Worm (Caenorhabditis elegans): Measurements from ENCODE around the gene ccar-1.
A peak's percentile ranks its signal among the peaks of the same experiment; 100 is the strongest.

Gene ccar-1

ce11 chrIV:14033502-14033751 is 37.9 kb upstream of the ccar-1 start:
- 0 out of 2 replicates have a peak, but pooled peaks have one; percentile 6 for TF ChIP-seq lin-1 (GFP tag; IDR thresholded peaks at IDR 0.05)
- no peak for TF ChIP-seq saeg-2 (GFP tag; IDR thresholded peaks at IDR 0.05)
- TF ChIP-seq unc-62 (GFP tag; optimal IDR thresholded peaks at IDR 0.05 in 1 of 2) = peak in 1 of 2 experiments; percentile 100
- TF ChIP-seq unc-62 (tag; optimal IDR thresholded peaks at IDR 0.05) = no peak
- no peak for TF ChIP-seq mxl-2 (GFP tag; conservative IDR thresholded peaks at IDR 0.05)
- no peak for TF ChIP-seq dpl-1 (GFP tag; optimal IDR thresholded peaks at IDR 0.05)
- TF ChIP-seq daf-16 (GFP tag; optimal IDR thresholded peaks at IDR 0.05) = peak in 1 of 2 experiments; percentile 29
- no peak for TF ChIP-seq daf-16 (tag; optimal IDR thresholded peaks at IDR 0.05)
- TF ChIP-seq hmg-1.1 (GFP tag; IDR thresholded peaks at IDR 0.05) = peak; percentile 84
- peak; percentile 100; the same call in 1 of the 2 replicates for TF ChIP-seq set-16 (GFP tag; IDR thresholded peaks at IDR 0.05)

- peak in 1 of 2 experiments; percentile 85 for TF ChIP-seq daf-16 (GFP tag; optimal IDR thresholded peaks at IDR 0.05)
- TF ChIP-seq daf-16 (tag; optimal IDR thresholded peaks at IDR 0.05) = peak; percentile 64
- no peak for TF ChIP-seq F44E2.7 (GFP tag; IDR thresholded peaks at IDR 0.05)
- TF ChIP-seq lin-15B (tag; optimal IDR thresholded peaks at IDR 0.05) = no peak
- TF ChIP-seq nhr-41 (GFP tag; IDR thresholded peaks at IDR 0.05) = no peak; the same call in none of the 2 replicates
- no peak for TF ChIP-seq mxl-2 (GFP tag; conservative IDR thresholded peaks at IDR 0.05)
- no peak for TF ChIP-seq zfp-2 (tag; optimal IDR thresholded peaks at IDR 0.05)
- peak; percentile 89 for TF ChIP-seq nhr-6 (tag; optimal IDR thresholded peaks at IDR 0.05)
- peak; percentile 68 for TF ChIP-seq nhr-10 (tag; optimal IDR thresholded peaks at IDR 0.05)
- no peak for TF ChIP-seq ceh-62 (tag; optimal IDR thresholded peaks at IDR 0.05)
- TF ChIP-seq hlh-30 (tag; optimal IDR thresholded peaks at IDR 0.05; ENCODE audit: insufficient read depth) = peak; percentile 82
- TF ChIP-seq ztf-11 (tag; optimal IDR thresholded peaks at IDR 0.05) = no peak
- TF ChIP-seq ZK337.2 (GFP tag; IDR thresholded peaks at IDR 0.05) = peak; percentile 33; the same call in 1 of the 2 replicates
- peak; percentile 6 for TF ChIP-seq hmg-1.1 (GFP tag; IDR thresholded peaks at IDR 0.05)
- peak; percentile 63 for TF ChIP-seq zip-2 (tag; optimal IDR thresholded peaks at IDR 0.05)
- TF ChIP-seq ctbp-1 (GFP tag; IDR thresholded peaks at IDR 0.05) = peak; percentile 70; the same call in 1 of the 2 replicates
- TF ChIP-seq cey-2 (tag; optimal IDR thresholded peaks at IDR 0.05; ENCODE audit: borderline replicate concordance, insufficient read depth) = peak; percentile 76
- 0 out of 2 replicates have a peak, but pooled peaks have one; percentile 17 for TF ChIP-seq php-3 (GFP tag; IDR thresholded peaks at IDR 0.05)
- no peak for TF ChIP-seq zag-1 (tag; optimal IDR thresholded peaks at IDR 0.05)
- peak; percentile 87 for TF ChIP-seq dve-1 (tag; optimal IDR thresholded peaks at IDR 0.05; ENCODE audit: insufficient read depth)
- TF ChIP-seq nhr-48 (tag; optimal IDR thresholded peaks at IDR 0.05) = peak; percentile 70
- TF ChIP-seq saeg-2 (GFP tag; IDR thresholded peaks at IDR 0.05) = 0 out of 2 replicates have a peak, but pooled peaks have one; percentile 85
- TF ChIP-seq mxl-3 (GFP tag; optimal IDR thresholded peaks at IDR 0.05) = peak; percentile 90
- peak; percentile 94 for TF ChIP-seq T26A8.4 (GFP tag; IDR thresholded peaks at IDR 0.05)
- TF ChIP-seq dmd-8 (GFP tag; IDR thresholded peaks at IDR 0.05) = peak; percentile 35; the same call in 1 of the 2 replicates
- peak in 1 of 2 experiments; percentile 48 for TF ChIP-seq unc-62 (GFP tag; optimal IDR thresholded peaks at IDR 0.05 in 1 of 2)
- TF ChIP-seq unc-62 (tag; optimal IDR thresholded peaks at IDR 0.05) = no peak
- TF ChIP-seq ceh-44 (GFP tag; IDR thresholded peaks at IDR 0.05) = no peak
- peak; percentile 13 for TF ChIP-seq attf-4 (tag; optimal IDR thresholded peaks at IDR 0.05)
- no peak for TF ChIP-seq tra-1 (GFP tag; IDR thresholded peaks at IDR 0.05)
- peak; percentile 57 to 84 for TF ChIP-seq lsy-2 (tag; optimal IDR thresholded peaks at IDR 0.05)
- TF ChIP-seq spr-3 (GFP tag; optimal IDR thresholded peaks at IDR 0.05) = peak; percentile 63
- TF ChIP-seq Y5F2A.4 (GFP tag; optimal IDR thresholded peaks at IDR 0.05) = peak; percentile 69
- no peak for TF ChIP-seq Y105C5A.15 (GFP tag; IDR thresholded peaks at IDR 0.05)
- TF ChIP-seq F26F4.8 (GFP tag; conservative IDR thresholded peaks at IDR 0.05) = no peak
- peak; percentile 5; the same call in 1 of the 2 replicates for TF ChIP-seq dmd-9 (GFP tag; IDR thresholded peaks at IDR 0.05)
- TF ChIP-seq R02D3.7 (tag; optimal IDR thresholded peaks at IDR 0.05) = no peak
- no peak for TF ChIP-seq zip-11 (GFP tag; IDR thresholded peaks at IDR 0.05)
- peak; percentile 61 for TF ChIP-seq rbr-2 (tag; optimal IDR thresholded peaks at IDR 0.05)
- TF ChIP-seq fos-1 (tag; optimal IDR thresholded peaks at IDR 0.05) = no peak
- peak; percentile 67 for TF ChIP-seq ces-1 (GFP tag; optimal IDR thresholded peaks at IDR 0.05)
- TF ChIP-seq fkh-10 (GFP tag; optimal IDR thresholded peaks at IDR 0.05) = no peak
- peak; percentile 59; the same call in 1 of the 2 replicates for TF ChIP-seq zfp-3 (GFP tag; conservative IDR thresholded peaks at IDR 0.05)
- peak; percentile 83 for TF ChIP-seq daf-19 (GFP tag; conservative IDR thresholded peaks at IDR 0.05)
Observed at ce11 chrIV:14033752-14034570, 37.4 kb upstream of the ccar-1 start.
